Worm (Caenorhabditis elegans) whole organism, L4 larva: ENCODE measurements around the gene str-124.

Source experiments
- daf-12 ChIP-seq: fragments of 150-350 bp; optimal IDR thresholded peaks from 2 replicates; lab custom pipeline; 2014; ENCODE audit warnings: missing biosample characterization, missing genetic modification reagents, missing genetic modification characterization
- nhr-76 ChIP-seq: fragments of 150-350 bp; optimal IDR thresholded peaks from 2 replicates; lab custom pipeline; 2014; ENCODE audit warnings: missing biosample characterization, missing genetic modification characterization
- saeg-2 ChIP-seq: fragments of 200-800 bp; sonication (Bioruptor generic); IDR thresholded peaks from 2 replicates; pipeline ENCODE4 v1.3.6; 2022; ENCODE audit warnings: missing genetic modification reagents, missing genetic modification characterization, missing compliant biosample characterization
- skn-1 ChIP-seq: fragments of 150-350 bp; optimal IDR thresholded peaks from 2 replicates; lab custom pipeline; 2014; ENCODE audit warnings: missing biosample characterization, missing genetic modification characterization
- ztf-11 ChIP-seq: fragments of 150-350 bp; optimal IDR thresholded peaks from 2 replicates; lab custom pipeline; 2014; ENCODE audit warnings: missing biosample characterization, missing genetic modification characterization

DNA sequence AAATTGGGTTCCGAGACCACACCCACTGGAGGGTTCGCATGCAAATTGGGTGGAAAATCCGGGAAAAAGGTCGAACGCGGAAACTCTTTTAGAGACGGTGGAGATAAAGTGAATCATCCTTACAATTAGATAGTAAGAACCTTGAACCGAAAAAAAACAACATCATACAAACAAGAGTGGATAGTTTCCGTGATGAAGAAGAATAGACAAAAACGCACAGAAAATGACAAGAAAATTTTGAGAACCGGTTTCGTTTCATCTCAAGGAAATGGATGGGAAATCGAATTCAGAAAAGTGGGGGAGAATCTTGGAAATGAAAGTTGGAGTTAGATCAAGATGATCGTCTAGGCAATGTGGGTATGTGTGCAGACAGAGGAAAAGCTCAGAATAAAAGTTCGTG is 27.6 kb downstream of the str-124 start:
- TF ChIP-seq nhr-76 (tag; lab: Kevin White, UChicago) = no peak
- TF ChIP-seq skn-1 (tag; lab: Kevin White, UChicago) = no peak
- TF ChIP-seq ztf-11 = no peak
- TF ChIP-seq daf-12 = no peak
- no peak for TF ChIP-seq saeg-2 (GFP tag; lab: Robert Waterston, UW)
